Fruit fly (Drosophila melanogaster): ENCODE measurements around the gene CG17568.

Gene CG17568

DNA sequence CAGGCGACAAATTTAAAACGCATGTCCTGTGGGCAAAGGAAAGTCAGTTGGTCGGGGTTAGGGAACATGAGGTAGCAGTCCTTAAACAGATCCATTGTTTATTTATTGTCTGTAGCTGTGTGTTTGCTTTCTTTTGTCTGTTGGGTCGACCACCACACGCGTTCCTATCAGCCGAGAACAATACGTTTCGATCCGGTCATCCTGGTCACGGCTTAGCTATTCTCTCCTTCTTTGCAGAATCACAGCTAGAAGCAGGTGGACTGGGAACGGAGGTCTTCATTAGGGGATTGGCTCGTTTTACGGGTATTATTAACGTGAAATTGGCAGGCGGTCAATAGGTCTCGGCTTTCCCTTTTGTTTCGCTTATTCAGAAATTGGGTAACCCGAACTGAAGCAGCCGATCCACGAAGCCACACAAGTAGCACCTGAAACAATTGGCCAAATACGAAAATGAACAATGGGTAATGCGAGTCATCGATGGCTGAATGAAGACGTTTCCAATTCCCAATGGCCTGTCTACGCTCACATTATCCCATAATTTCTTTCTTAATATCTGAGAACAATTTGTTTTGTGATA is 38.6 kb upstream of the CG17568 start (continued):
- TF ChIP-seq CG32532 (GFP tag; IDR thresholded peaks at IDR 0.05): no peak
- no peak for TF ChIP-seq fd3F (GFP tag; optimal IDR thresholded peaks at IDR 0.05)
- no peak for TF ChIP-seq CG16779 (GFP tag; IDR thresholded peaks at IDR 0.05)
- peak in 1 of 2 experiments; percentile 84 for TF ChIP-seq tll (GFP tag; optimal IDR thresholded peaks at IDR 0.05)
- peak; percentile 15 for TF ChIP-seq Med (GFP tag)
- TF ChIP-seq CG10462 (GFP tag; optimal IDR thresholded peaks at IDR 0.05): no peak
- no peak for TF ChIP-seq nau (GFP tag; optimal IDR thresholded peaks at IDR 0.05)
- no peak for TF ChIP-seq CG31441 (GFP tag; IDR thresholded peaks at IDR 0.05)
- no peak for TF ChIP-seq CG2116 (GFP tag; optimal IDR thresholded peaks at IDR 0.05)
- no peak for TF ChIP-seq Opbp (GFP tag; IDR thresholded peaks at IDR 0.05; ENCODE audit: partially characterized antibody)
- no peak for TF ChIP-seq CG14710 (tag; optimal IDR thresholded peaks at IDR 0.05)
- no peak for TF ChIP-seq MBD-R2 (GFP tag; IDR thresholded peaks at IDR 0.05)
- no peak for TF ChIP-seq Sox102F (GFP tag; optimal IDR thresholded peaks at IDR 0.05)
- no peak for TF ChIP-seq CG6791 (GFP tag; IDR thresholded peaks at IDR 0.05; ENCODE audit: partially characterized antibody)
- TF ChIP-seq D (optimal IDR thresholded peaks at IDR 0.05): peak; percentile 100
- peak; percentile 4 for TF ChIP-seq D (GFP tag; optimal IDR thresholded peaks at IDR 0.05)
- no peak for TF ChIP-seq shn (GFP tag; optimal IDR thresholded peaks at IDR 0.05)
- TF ChIP-seq CG6272 (GFP tag; IDR thresholded peaks at IDR 0.05): no peak
- no peak for TF ChIP-seq mirr (GFP tag; optimal IDR thresholded peaks at IDR 0.05)
- no peak for TF ChIP-seq Deaf1 (tag; optimal IDR thresholded peaks at IDR 0.05)
- no peak for TF ChIP-seq ap (GFP tag; IDR thresholded peaks at IDR 0.05)
- TF ChIP-seq twi (tag; optimal IDR thresholded peaks at IDR 0.05): peak; percentile 86
- no peak for TF ChIP-seq grn (GFP tag; optimal IDR thresholded peaks at IDR 0.05)
- no peak for TF ChIP-seq ro (GFP tag; IDR thresholded peaks at IDR 0.05)

DNA sequence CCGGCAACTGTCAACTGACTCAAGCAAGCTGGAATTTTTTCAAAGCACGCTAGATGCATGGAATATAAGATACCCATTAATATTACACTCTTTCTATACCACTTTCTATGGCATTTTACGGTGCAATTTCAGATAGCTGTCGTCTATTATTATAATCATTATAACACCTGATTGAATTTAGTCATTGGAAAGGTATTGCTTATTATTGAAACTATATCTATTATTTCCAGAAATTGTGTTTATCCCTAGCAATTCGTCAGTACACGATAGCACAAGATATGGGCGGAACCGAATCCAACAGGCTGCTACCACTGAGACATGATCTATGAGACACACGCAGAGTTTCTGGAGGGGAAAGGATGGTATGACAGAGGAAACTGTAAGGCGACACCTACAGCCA is 38.0 kb upstream of the CG17568 start:
- TF ChIP-seq luna (GFP tag; optimal IDR thresholded peaks at IDR 0.05) (no peak), CG7963 (GFP tag; IDR thresholded peaks at IDR 0.05; ENCODE audit: partially characterized antibody) (0 out of 3 replicates have a peak, but pooled peaks have one; percentile 21), stwl (tag; optimal IDR thresholded peaks at IDR 0.05) (peak; percentile 15), CG2116 (GFP tag; optimal IDR thresholded peaks at IDR 0.05) (no peak), crol (GFP tag; IDR thresholded peaks at IDR 0.05) (no peak), emc (GFP tag; optimal IDR thresholded peaks at IDR 0.05) (no peak), al (GFP tag; IDR thresholded peaks at IDR 0.05) (no peak), HLHmδ (GFP tag; optimal IDR thresholded peaks at IDR 0.05) (no peak), Elba2 (GFP tag; optimal IDR thresholded peaks at IDR 0.05) (no peak), Xrp1 (GFP tag; IDR thresholded peaks at IDR 0.05) (peak; percentile 55; the same call in 1 of the 2 replicates), Bteb2 (GFP tag; optimal IDR thresholded peaks at IDR 0.05) (no peak), dmrt11E (tag; optimal IDR thresholded peaks at IDR 0.05) (peak; percentile 83), CG14050 (GFP tag; IDR thresholded peaks at IDR 0.05) (no peak), slbo (GFP tag; IDR thresholded peaks at IDR 0.05) (no peak), gcm (GFP tag; optimal IDR thresholded peaks at IDR 0.05) (peak; percentile 23), CG6654 (GFP tag; optimal IDR thresholded peaks at IDR 0.05) (no peak), CG2875 (GFP tag; optimal IDR thresholded peaks at IDR 0.05) (no peak), pb (GFP tag; optimal IDR thresholded peaks at IDR 0.05) (no peak), maf-S (GFP tag; optimal IDR thresholded peaks at IDR 0.05) (no peak), psq (GFP tag; optimal IDR thresholded peaks at IDR 0.05) (no peak), Sin3A (optimal IDR thresholded peaks at IDR 0.05) (no peak), CG10147 (GFP tag; optimal IDR thresholded peaks at IDR 0.05) (no peak), CG17802 (tag; optimal IDR thresholded peaks at IDR 0.05) (no peak), Taf1 (GFP tag; IDR thresholded peaks at IDR 0.05) (no peak), nau (GFP tag; optimal IDR thresholded peaks at IDR 0.05) (no peak), CG17361 (GFP tag; IDR thresholded peaks at IDR 0.05) (0 out of 3 replicates have a peak, but pooled peaks have one; percentile 11), Nf-YB (GFP tag; optimal IDR thresholded peaks at IDR 0.05) (no peak), CG11456 (GFP tag; IDR thresholded peaks at IDR 0.05) (no peak), stc (GFP tag; IDR thresholded peaks at IDR 0.05) (no peak)
